Worm (Caenorhabditis elegans) whole organism, late embryonic: ENCODE data around the gene ZK616.61.

Experiments
- C08G9.2 ChIP-seq: sonication (generic microtip); optimal IDR thresholded peaks from 2 replicates; lab custom pipeline; 2016; ENCODE audit warnings: mild to moderate bottlenecking, missing genetic modification characterization, moderate library complexity, missing compliant biosample characterization
- C38D4.7 ChIP-seq: fragments of 200-800 bp; sonication (Bioruptor generic); optimal IDR thresholded peaks from 2 replicates; lab custom pipeline; 2018; ENCODE audit warnings: mild to moderate bottlenecking, missing genetic modification characterization, moderate library complexity, missing compliant biosample characterization
- T23F11.4 ChIP-seq: fragments of 200-800 bp; sonication (Bioruptor generic); optimal IDR thresholded peaks from 2 replicates; lab custom pipeline; 2018; ENCODE audit warnings: mild to moderate bottlenecking, missing genetic modification characterization, missing compliant biosample characterization
- ceh-2 ChIP-seq: sonication (generic microtip); optimal IDR thresholded peaks from 2 replicates; lab custom pipeline; 2016; ENCODE audit warnings: missing genotype, missing genetic modification characterization, missing compliant biosample characterization
- nfya-1 ChIP-seq: sonication (generic microtip); optimal IDR thresholded peaks from 2 replicates; lab custom pipeline; 2017; ENCODE audit warnings: missing genetic modification characterization, mild to moderate bottlenecking, missing compliant biosample characterization, antibody characterized with exemption, moderate library complexity
- nhr-232 ChIP-seq: sonication (generic microtip); optimal IDR thresholded peaks from 2 replicates; lab custom pipeline; 2016; ENCODE audit warnings: missing genetic modification characterization, missing compliant biosample characterization
- pha-4 ChIP-seq: fragments of 150-350 bp; optimal IDR thresholded peaks from 2 replicates; lab custom pipeline; 2018; ENCODE audit warnings: missing biosample characterization, missing genetic modification reagents, missing genetic modification characterization
- pqm-1 ChIP-seq: sonication (generic microtip); optimal IDR thresholded peaks from 2 replicates; lab custom pipeline; 2016; ENCODE audit warnings: missing genetic modification characterization, missing compliant biosample characterization
- syd-9 ChIP-seq: sonication (generic microtip); optimal IDR thresholded peaks from 2 replicates; lab custom pipeline; 2016; ENCODE audit warnings: mild to moderate bottlenecking, missing genetic modification characterization, moderate library complexity, missing compliant biosample characterization
- ttx-3 ChIP-seq: sonication (generic microtip); optimal IDR thresholded peaks from 2 replicates; lab custom pipeline; 2016; ENCODE audit warnings: missing genetic modification reagents, missing genetic modification characterization, missing compliant biosample characterization

- TF ChIP-seq pha-4 (no peak), pqm-1 (no peak), C08G9.2 (tag; lab: Kevin White, UChicago) (no peak), ceh-2 (no peak), T23F11.4 (no peak), nhr-232 (tag; lab: Kevin White, UChicago) (no peak), C38D4.7 (no peak), syd-9 (tag; lab: Kevin White, UChicago) (no peak), nfya-1 (tag; lab: Kevin White, UChicago) (no peak), ttx-3 (tag; lab: Kevin White, UChicago) (no peak)
Measured at ce11 chrIV:5409112-5409511, 3.7 kb downstream of the ZK616.61 start.
